Worm (Caenorhabditis elegans): ENCODE results near the gene F07A11.1.

The F07A11.1 gene

DNA sequence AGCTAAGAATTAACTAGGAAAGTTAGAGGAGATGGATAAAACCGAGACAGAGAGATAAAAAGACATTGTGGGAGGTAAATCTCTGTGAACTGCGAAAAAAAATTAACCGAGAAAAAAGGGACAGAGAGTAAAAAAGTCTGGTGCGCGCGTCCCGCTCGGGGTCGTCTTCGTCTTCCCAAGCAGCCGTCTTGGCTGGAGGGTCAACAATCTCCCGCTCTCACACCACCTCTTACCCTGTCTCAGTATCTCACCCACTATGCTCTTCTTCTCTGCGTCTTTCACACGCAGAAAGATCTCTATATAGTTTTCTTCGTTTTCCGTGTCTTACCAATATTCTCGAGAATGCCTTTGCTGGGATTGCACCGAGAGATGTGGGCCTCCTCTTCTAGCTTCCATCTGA lies 40.8 kb upstream of the F07A11.1 start:
- peak in 1 of 2 experiments; percentile 33 for TF ChIP-seq mdl-1 (tag; optimal IDR thresholded peaks at IDR 0.05)
- no peak for TF ChIP-seq fkh-10 (GFP tag; optimal IDR thresholded peaks at IDR 0.05)
- no peak for TF ChIP-seq Y116A8C.19 (tag; optimal IDR thresholded peaks at IDR 0.05; ENCODE audit: borderline replicate concordance)
- TF ChIP-seq xbp-1 (tag; optimal IDR thresholded peaks at IDR 0.05): peak; percentile 29
- TF ChIP-seq blmp-1 (tag; optimal IDR thresholded peaks at IDR 0.05): peak; percentile 59
- no peak for TF ChIP-seq ces-1 (GFP tag; optimal IDR thresholded peaks at IDR 0.05)
- no peak for TF ChIP-seq zag-1 (tag; optimal IDR thresholded peaks at IDR 0.05)
- peak; percentile 4 to 10 for TF ChIP-seq egl-27 (tag; optimal IDR thresholded peaks at IDR 0.05)
- TF ChIP-seq nhr-20 (tag; optimal IDR thresholded peaks at IDR 0.05): peak; percentile 49
- peak; percentile 13 for TF ChIP-seq dsc-1 (tag; optimal IDR thresholded peaks at IDR 0.05)
- peak; percentile 71 for TF ChIP-seq nhr-71 (tag; optimal IDR thresholded peaks at IDR 0.05)
- peak; percentile 53 for TF ChIP-seq swsn-7 (tag; optimal IDR thresholded peaks at IDR 0.05)
- no peak for TF ChIP-seq hpl-2 (GFP tag; optimal IDR thresholded peaks at IDR 0.05)
- peak; percentile 86 for TF ChIP-seq nhr-85 (tag)
- no peak for TF ChIP-seq zip-4 (GFP tag; optimal IDR thresholded peaks at IDR 0.05)
- TF ChIP-seq skn-1 (tag; optimal IDR thresholded peaks at IDR 0.05): peak; percentile 44
- no peak for TF ChIP-seq lin-15B (tag; optimal IDR thresholded peaks at IDR 0.05)
- peak in 2 of 3 experiments; percentile 48 to 73 for TF ChIP-seq ceh-82 (tag; optimal IDR thresholded peaks at IDR 0.05)
- TF ChIP-seq mab-9 (GFP tag; IDR thresholded peaks at IDR 0.05): no peak
- peak; percentile 15 for TF ChIP-seq jun-1 (tag; optimal IDR thresholded peaks at IDR 0.05)
- TF ChIP-seq vab-15 (tag; optimal IDR thresholded peaks at IDR 0.05): no peak
- TF ChIP-seq tbx-2 (tag; optimal IDR thresholded peaks at IDR 0.05): peak; percentile 48
- peak; percentile 46 for TF ChIP-seq nhr-77 (tag; optimal IDR thresholded peaks at IDR 0.05)
- TF ChIP-seq C34B4.2 (tag; optimal IDR thresholded peaks at IDR 0.05): no peak
- TF ChIP-seq lin-35 (GFP tag; optimal IDR thresholded peaks at IDR 0.05): peak; percentile 38 to 42
- no peak for TF ChIP-seq tlp-1 (tag; optimal IDR thresholded peaks at IDR 0.05)
- TF ChIP-seq nhr-76 (tag; optimal IDR thresholded peaks at IDR 0.05): no peak
- TF ChIP-seq fkh-4 (tag; optimal IDR thresholded peaks at IDR 0.05; ENCODE audit: borderline replicate concordance): no peak
- no peak for TF ChIP-seq unc-30 (tag; optimal IDR thresholded peaks at IDR 0.05)
- peak; percentile 25 for TF ChIP-seq nhr-90 (tag; optimal IDR thresholded peaks at IDR 0.05; ENCODE audit: poor library complexity)
- TF ChIP-seq pag-3 (tag; optimal IDR thresholded peaks at IDR 0.05; ENCODE audit: borderline replicate concordance, insufficient read depth): no peak
- peak; percentile 26; the same call in 1 of the 2 replicates for TF ChIP-seq nhr-19 (GFP tag; conservative IDR thresholded peaks at IDR 0.05)
- peak; percentile 72 for TF ChIP-seq snu-23 (GFP tag; optimal IDR thresholded peaks at IDR 0.05)
- TF ChIP-seq lsy-2 (tag; optimal IDR thresholded peaks at IDR 0.05): peak; percentile 15 to 57
- no peak for TF ChIP-seq unc-98 (GFP tag; IDR thresholded peaks at IDR 0.05)
- TF ChIP-seq mef-2 (tag; optimal IDR thresholded peaks at IDR 0.05): no peak
- no peak for TF ChIP-seq F16B12.6 (tag; optimal IDR thresholded peaks at IDR 0.05)
- no peak for TF ChIP-seq isw-1 (GFP tag; IDR thresholded peaks at IDR 0.05)
- TF ChIP-seq lin-39 (tag; optimal IDR thresholded peaks at IDR 0.05): no peak
- no peak for TF ChIP-seq aha-1 (tag; optimal IDR thresholded peaks at IDR 0.05)
- peak; percentile 16 for TF ChIP-seq mep-1 (tag; optimal IDR thresholded peaks at IDR 0.05)
- no peak for TF ChIP-seq unc-62 (GFP tag; optimal IDR thresholded peaks at IDR 0.05)
- TF ChIP-seq lin-14 (GFP tag; optimal IDR thresholded peaks at IDR 0.05): peak; percentile 86
- TF ChIP-seq nhr-47 (tag; optimal IDR thresholded peaks at IDR 0.05): peak; percentile 60
- no peak for TF ChIP-seq lir-3 (tag; optimal IDR thresholded peaks at IDR 0.05; ENCODE audit: poor library complexity)
- peak; percentile 17 for TF ChIP-seq C16A3.4 (tag; optimal IDR thresholded peaks at IDR 0.05)
- peak; percentile 49 for TF ChIP-seq rnt-1 (tag; optimal IDR thresholded peaks at IDR 0.05)
- TF ChIP-seq C04F5.9 (tag; optimal IDR thresholded peaks at IDR 0.05): no peak
- TF ChIP-seq elt-3 (tag; optimal IDR thresholded peaks at IDR 0.05): peak in 3 of 6 experiments; percentile 47 to 51 (median 49)
- TF ChIP-seq ceh-90 (tag; optimal IDR thresholded peaks at IDR 0.05): no peak
- TF ChIP-seq fos-1 (tag; optimal IDR thresholded peaks at IDR 0.05): peak; percentile 37
- TF ChIP-seq lin-13 (GFP tag; optimal IDR thresholded peaks at IDR 0.05): peak; percentile 18
- TF ChIP-seq hlh-4 (tag; optimal IDR thresholded peaks at IDR 0.05): no peak

All from whole organism, L1 larva.